Worm (Caenorhabditis elegans): ENCODE measurements around the gene ZK563.7.
A peak's percentile ranks its signal among the peaks of the same experiment; 100 is the strongest.

The ZK563.7 gene

ce11 chrX:3369442-3369841 is 10.8 kb upstream of the ZK563.7 start:
- TF ChIP-seq unc-62 (GFP tag; optimal IDR thresholded peaks at IDR 0.05 in 1 of 2) = peak in 1 of 2 experiments; percentile 95
- no peak for TF ChIP-seq unc-62 (tag; optimal IDR thresholded peaks at IDR 0.05)
- no peak for TF ChIP-seq nhr-48 (tag; optimal IDR thresholded peaks at IDR 0.05)
- TF ChIP-seq daf-8 (GFP tag; IDR thresholded peaks at IDR 0.05) = no peak
- no peak for TF ChIP-seq snpc-1.2 (GFP tag; IDR thresholded peaks at IDR 0.05)
- TF ChIP-seq saeg-2 (GFP tag; IDR thresholded peaks at IDR 0.05) = no peak
- no peak for TF ChIP-seq F44E2.7 (GFP tag; IDR thresholded peaks at IDR 0.05)
- no peak for TF ChIP-seq gei-8 (GFP tag; optimal IDR thresholded peaks at IDR 0.05)
- TF ChIP-seq ztf-7 (tag; optimal IDR thresholded peaks at IDR 0.05) = no peak

- TF ChIP-seq egl-27 (tag; optimal IDR thresholded peaks at IDR 0.05) = no peak
- no peak for TF ChIP-seq attf-4 (tag; optimal IDR thresholded peaks at IDR 0.05)
- peak; percentile 22 for TF ChIP-seq ceh-32 (tag; optimal IDR thresholded peaks at IDR 0.05; ENCODE audit: poor library complexity)
- no peak for TF ChIP-seq fkh-10 (GFP tag; optimal IDR thresholded peaks at IDR 0.05)
- TF ChIP-seq vab-7 (GFP tag; IDR thresholded peaks at IDR 0.05) = peak; percentile 93
- TF ChIP-seq cey-2 (tag; optimal IDR thresholded peaks at IDR 0.05; ENCODE audit: borderline replicate concordance, insufficient read depth) = no peak
- peak in 1 of 2 experiments; percentile 56 for TF ChIP-seq mdl-1 (tag; optimal IDR thresholded peaks at IDR 0.05)
- TF ChIP-seq F37D6.2 (tag; optimal IDR thresholded peaks at IDR 0.05) = peak; percentile 66
- peak; percentile 44 for TF ChIP-seq unc-130 (GFP tag; optimal IDR thresholded peaks at IDR 0.05)
- TF ChIP-seq dve-1 (tag; optimal IDR thresholded peaks at IDR 0.05; ENCODE audit: insufficient read depth) = peak; percentile 56
- peak; percentile 72; the same call in 1 of the 2 replicates for TF ChIP-seq tra-1 (GFP tag; IDR thresholded peaks at IDR 0.05)
- TF ChIP-seq R02D3.7 (tag; optimal IDR thresholded peaks at IDR 0.05) = no peak
- TF ChIP-seq Y105C5A.15 (GFP tag; IDR thresholded peaks at IDR 0.05) = peak; percentile 98
- TF ChIP-seq F49E8.2 (tag; optimal IDR thresholded peaks at IDR 0.05; ENCODE audit: borderline replicate concordance) = peak; percentile 37
- TF ChIP-seq mdt-29 (GFP tag; IDR thresholded peaks at IDR 0.05) = peak; percentile 81; the same call in 1 of the 2 replicates
- TF ChIP-seq zip-11 (GFP tag; IDR thresholded peaks at IDR 0.05) = peak; percentile 89
- no peak for TF ChIP-seq ces-1 (GFP tag; optimal IDR thresholded peaks at IDR 0.05)
- no peak for TF ChIP-seq F10B5.3 (tag; optimal IDR thresholded peaks at IDR 0.05)
- TF ChIP-seq aly-2 (tag; optimal IDR thresholded peaks at IDR 0.05) = no peak
- peak; percentile 81 for TF ChIP-seq gei-8 (GFP tag; optimal IDR thresholded peaks at IDR 0.05)
- TF ChIP-seq ZK546.5 (tag; optimal IDR thresholded peaks at IDR 0.05) = no peak
- peak; percentile 33 for TF ChIP-seq nhr-11 (tag; optimal IDR thresholded peaks at IDR 0.05)
- peak; percentile 81 for TF ChIP-seq F26F4.8 (GFP tag; conservative IDR thresholded peaks at IDR 0.05)
- no peak for TF ChIP-seq nhr-10 (tag; optimal IDR thresholded peaks at IDR 0.05)
- peak; percentile 87 for TF ChIP-seq mes-2 (tag; optimal IDR thresholded peaks at IDR 0.05; ENCODE audit: poor library complexity, severe bottlenecking)
- TF ChIP-seq ceh-44 (GFP tag; IDR thresholded peaks at IDR 0.05) = peak; percentile 95
- TF ChIP-seq set-16 (GFP tag; IDR thresholded peaks at IDR 0.05) = no peak
- peak; percentile 96 for TF ChIP-seq F44E2.7 (GFP tag; IDR thresholded peaks at IDR 0.05)
- TF ChIP-seq nhr-102 (tag; optimal IDR thresholded peaks at IDR 0.05) = peak; percentile 77
- TF ChIP-seq lin-29 (GFP tag; IDR thresholded peaks at IDR 0.05) = peak; percentile 75
- peak; percentile 66 for TF ChIP-seq mxl-3 (GFP tag; optimal IDR thresholded peaks at IDR 0.05)
- peak; percentile 37 for TF ChIP-seq nhr-28 (tag; optimal IDR thresholded peaks at IDR 0.05)
- TF ChIP-seq madf-9 (GFP tag; conservative IDR thresholded peaks at IDR 0.05) = peak; percentile 93
- peak; percentile 82 for TF ChIP-seq Y48G9A.11 (GFP tag; IDR thresholded peaks at IDR 0.05)
- TF ChIP-seq daf-16 (GFP tag; optimal IDR thresholded peaks at IDR 0.05) = peak; percentile 45 to 82
- peak; percentile 89 for TF ChIP-seq daf-16 (tag; optimal IDR thresholded peaks at IDR 0.05)
- TF ChIP-seq duxl-1 (tag; optimal IDR thresholded peaks at IDR 0.05; ENCODE audit: poor library complexity) = peak; percentile 65
- TF ChIP-seq dmd-8 (GFP tag; IDR thresholded peaks at IDR 0.05) = peak; percentile 92
- peak; percentile 81 for TF ChIP-seq ceh-20 (GFP tag; IDR thresholded peaks at IDR 0.05)
- TF ChIP-seq jun-1 (tag; optimal IDR thresholded peaks at IDR 0.05) = peak; percentile 18
- TF ChIP-seq zfp-2 (tag; optimal IDR thresholded peaks at IDR 0.05) = no peak
- peak; percentile 51; the same call in 1 of the 2 replicates for TF ChIP-seq php-3 (GFP tag; IDR thresholded peaks at IDR 0.05)
- TF ChIP-seq dmd-6 (GFP tag; IDR thresholded peaks at IDR 0.05) = peak; percentile 76
Observed at ce11 chrX:3371264-3371663, 9.0 kb upstream of the ZK563.7 start.

Data from whole organism, L4 larva.